Fruit fly (Drosophila melanogaster): Measurements from ENCODE around the gene CG7519.

CG7519 gene

DNA sequence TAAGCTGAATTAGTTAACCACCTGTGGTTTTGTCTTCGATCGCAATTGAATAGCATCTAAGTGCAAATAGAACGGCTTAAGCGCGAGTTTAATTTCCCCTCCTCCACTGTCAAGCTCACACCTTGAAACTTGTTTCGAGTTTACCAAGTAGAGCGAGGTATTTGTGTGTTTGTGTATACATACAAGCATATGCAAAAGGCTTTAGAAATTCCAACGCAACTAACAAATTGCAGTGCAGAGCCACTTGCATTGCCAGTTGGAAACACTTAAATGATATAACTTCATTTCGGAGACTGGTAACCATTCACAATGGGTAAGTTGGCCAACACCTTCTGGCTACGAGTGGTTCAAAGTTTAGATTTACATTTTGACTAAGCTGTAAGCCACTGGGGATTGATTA, 15.1 kb downstream of the CG7519 start:
- TF ChIP-seq rn (GFP tag; IDR thresholded peaks at IDR 0.05) (no peak), CG4496 (GFP tag; IDR thresholded peaks at IDR 0.05) (no peak), CG13204 (GFP tag; optimal IDR thresholded peaks at IDR 0.05) (no peak), Snoo (tag; optimal IDR thresholded peaks at IDR 0.05) (no peak), CG10348 (GFP tag; IDR thresholded peaks at IDR 0.05) (no peak), CG34367 (tag; optimal IDR thresholded peaks at IDR 0.05) (no peak), Ets98B (GFP tag; IDR thresholded peaks at IDR 0.05) (no peak), Pif1A (GFP tag; optimal IDR thresholded peaks at IDR 0.05) (no peak), EcR (GFP tag; optimal IDR thresholded peaks at IDR 0.05) (no peak)

- TF ChIP-seq rn (GFP tag; IDR thresholded peaks at IDR 0.05) (no peak), EcR (GFP tag; optimal IDR thresholded peaks at IDR 0.05) (peak; percentile 73)
Observed at dm6 chr3L:21508621-21509020, 15.7 kb downstream of the CG7519 start.

dm6 chr3L:21509488-21510122, 16.7 kb downstream of the CG7519 start:
- peak; percentile 31 for TF ChIP-seq CG15710 (tag; optimal IDR thresholded peaks at IDR 0.05)
- TF ChIP-seq Pif1A (GFP tag; optimal IDR thresholded peaks at IDR 0.05), result peak; percentile 74
- peak; percentile 73 for TF ChIP-seq CG14655 (GFP tag; optimal IDR thresholded peaks at IDR 0.05)
- TF ChIP-seq CG10348 (GFP tag; IDR thresholded peaks at IDR 0.05), result no peak
- TF ChIP-seq Snoo (tag; optimal IDR thresholded peaks at IDR 0.05), result peak; percentile 44
- TF ChIP-seq CG17806 (tag; optimal IDR thresholded peaks at IDR 0.05), result peak; percentile 45
- peak; percentile 71 for TF ChIP-seq CG4496 (GFP tag; IDR thresholded peaks at IDR 0.05)
- TF ChIP-seq CG13204 (GFP tag; optimal IDR thresholded peaks at IDR 0.05), result no peak
- no peak for TF ChIP-seq EcR (GFP tag; optimal IDR thresholded peaks at IDR 0.05)
- TF ChIP-seq rn (GFP tag; IDR thresholded peaks at IDR 0.05), result no peak
- TF ChIP-seq CG12605 (GFP tag; IDR thresholded peaks at IDR 0.05), result 0 out of 2 replicates have a peak, but pooled peaks have one; percentile 21
- TF ChIP-seq D1 (tag; optimal IDR thresholded peaks at IDR 0.05), result no peak
- 0 out of 2 replicates have a peak, but pooled peaks have one; percentile 25 for TF ChIP-seq Ets98B (GFP tag; IDR thresholded peaks at IDR 0.05)
- TF ChIP-seq CG8159 (tag; optimal IDR thresholded peaks at IDR 0.05), result peak; percentile 55
- peak; percentile 72 for TF ChIP-seq CG8301 (tag; optimal IDR thresholded peaks at IDR 0.05)
- TF ChIP-seq gl (tag; optimal IDR thresholded peaks at IDR 0.05), result no peak
- peak; percentile 37 for TF ChIP-seq Pif1B (GFP tag; optimal IDR thresholded peaks at IDR 0.05)
- TF ChIP-seq CG9948 (tag; optimal IDR thresholded peaks at IDR 0.05), result peak; percentile 39
- peak; percentile 25 for TF ChIP-seq CG34367 (tag; optimal IDR thresholded peaks at IDR 0.05)
- no peak for TF ChIP-seq fd96Ca (GFP tag; IDR thresholded peaks at IDR 0.05)
- peak; percentile 46; the same call in 1 of the 2 replicates for TF ChIP-seq CG32121 (GFP tag; IDR thresholded peaks at IDR 0.05)

dm6 chr3L:21515823-21516715, 23.2 kb downstream of the CG7519 start, which contains the start of the genes SAK and Cdk12:
Gene SAK, minus strand, starts transcription at chr3L:21515887.
Gene Cdk12, plus strand, starts transcription at chr3L:21516306.
- TF ChIP-seq CG8159 (tag; optimal IDR thresholded peaks at IDR 0.05) (peak; percentile 84), CG15710 (tag; optimal IDR thresholded peaks at IDR 0.05) (peak; percentile 79), CG32121 (GFP tag; IDR thresholded peaks at IDR 0.05) (peak; percentile 77), Pif1B (GFP tag; optimal IDR thresholded peaks at IDR 0.05) (peak; percentile 80), rn (GFP tag; IDR thresholded peaks at IDR 0.05) (no peak; the same call in 1 of the 2 replicates), fd96Ca (GFP tag; IDR thresholded peaks at IDR 0.05) (peak; percentile 69; the same call in 2 of the 3 replicates), gl (tag; optimal IDR thresholded peaks at IDR 0.05) (no peak), Pif1A (GFP tag; optimal IDR thresholded peaks at IDR 0.05) (peak; percentile 67), CG12605 (GFP tag; IDR thresholded peaks at IDR 0.05) (0 out of 2 replicates have a peak, but pooled peaks have one; percentile 42), Snoo (tag; optimal IDR thresholded peaks at IDR 0.05) (peak; percentile 77), D1 (tag; optimal IDR thresholded peaks at IDR 0.05) (no peak), CG14655 (GFP tag; optimal IDR thresholded peaks at IDR 0.05) (peak; percentile 87), CG9948 (tag; optimal IDR thresholded peaks at IDR 0.05) (peak; percentile 74), CG10348 (GFP tag; IDR thresholded peaks at IDR 0.05) (peak; percentile 55; the same call in 1 of the 2 replicates), Ets98B (GFP tag; IDR thresholded peaks at IDR 0.05) (peak; percentile 72), CG8301 (tag; optimal IDR thresholded peaks at IDR 0.05) (peak; percentile 56), CG4496 (GFP tag; IDR thresholded peaks at IDR 0.05) (peak; percentile 84), CG13204 (GFP tag; optimal IDR thresholded peaks at IDR 0.05) (no peak), CG17806 (tag; optimal IDR thresholded peaks at IDR 0.05) (peak; percentile 72), EcR (GFP tag; optimal IDR thresholded peaks at IDR 0.05) (no peak), CG34367 (tag; optimal IDR thresholded peaks at IDR 0.05) (peak; percentile 70)

dm6 chr3L:21516716-21517266, 23.9 kb downstream of the CG7519 start:
- peak; percentile 13 for TF ChIP-seq CG15710 (tag; optimal IDR thresholded peaks at IDR 0.05)
- 0 out of 2 replicates have a peak, but pooled peaks have one; percentile 39 for TF ChIP-seq CG12605 (GFP tag; IDR thresholded peaks at IDR 0.05)
- TF ChIP-seq Pif1B (GFP tag; optimal IDR thresholded peaks at IDR 0.05), result peak; percentile 16
- TF ChIP-seq gl (tag; optimal IDR thresholded peaks at IDR 0.05), result no peak
- peak; percentile 8 for TF ChIP-seq CG9948 (tag; optimal IDR thresholded peaks at IDR 0.05)
- peak; percentile 13 for TF ChIP-seq Snoo (tag; optimal IDR thresholded peaks at IDR 0.05)
- TF ChIP-seq D1 (tag; optimal IDR thresholded peaks at IDR 0.05), result no peak
- peak; percentile 28 for TF ChIP-seq CG14655 (GFP tag; optimal IDR thresholded peaks at IDR 0.05)
- TF ChIP-seq CG13204 (GFP tag; optimal IDR thresholded peaks at IDR 0.05), result no peak
- TF ChIP-seq CG10348 (GFP tag; IDR thresholded peaks at IDR 0.05), result no peak
- TF ChIP-seq CG17806 (tag; optimal IDR thresholded peaks at IDR 0.05), result peak; percentile 4
- no peak for TF ChIP-seq CG4496 (GFP tag; IDR thresholded peaks at IDR 0.05)
- peak; percentile 36 for TF ChIP-seq Pif1A (GFP tag; optimal IDR thresholded peaks at IDR 0.05)
- no peak for TF ChIP-seq CG34367 (tag; optimal IDR thresholded peaks at IDR 0.05)
- peak; percentile 22 for TF ChIP-seq CG8301 (tag; optimal IDR thresholded peaks at IDR 0.05)
- 0 out of 3 replicates have a peak, but pooled peaks have one; percentile 6 for TF ChIP-seq fd96Ca (GFP tag; IDR thresholded peaks at IDR 0.05)
- peak; percentile 33; the same call in 1 of the 2 replicates for TF ChIP-seq Ets98B (GFP tag; IDR thresholded peaks at IDR 0.05)
- TF ChIP-seq EcR (GFP tag; optimal IDR thresholded peaks at IDR 0.05), result peak; percentile 77
- 0 out of 2 replicates have a peak, but pooled peaks have one; percentile 39 for TF ChIP-seq CG32121 (GFP tag; IDR thresholded peaks at IDR 0.05)
- peak; percentile 28 for TF ChIP-seq CG8159 (tag; optimal IDR thresholded peaks at IDR 0.05)
- no peak for TF ChIP-seq rn (GFP tag; IDR thresholded peaks at IDR 0.05)
